Fruit fly (Drosophila melanogaster) whole organism, wandering third instar larva: ENCODE data around the gene pths.

Experiments used
- Abd-B ChIP-seq: fragments of >200 bp; optimal IDR thresholded peaks from 2 replicates; lab custom pipeline; 2017; ENCODE audit warnings: missing biosample characterization, missing genetic modification characterization
- CG32264 ChIP-seq: fragments of 200-800 bp; sonication (Bioruptor generic); optimal IDR thresholded peaks from 2 replicates; lab custom pipeline; 2016; ENCODE audit warnings: missing biosample characterization, missing genetic modification characterization
- CG9705 ChIP-seq: fragments of 200-800 bp; sonication (Bioruptor generic); optimal IDR thresholded peaks from 2 replicates; lab custom pipeline; 2018; ENCODE audit warnings: missing biosample characterization, mild to moderate bottlenecking, missing genetic modification characterization
- CrebA ChIP-seq: fragments of 200-800 bp; sonication (Bioruptor generic); optimal IDR thresholded peaks from 2 replicates; lab custom pipeline; 2016; ENCODE audit warnings: missing biosample characterization, mild to moderate bottlenecking, missing genetic modification characterization, borderline replicate concordance
- Dfd ChIP-seq: fragments of >200 bp; optimal IDR thresholded peaks from 2 replicates; lab custom pipeline; 2017; ENCODE audit warnings: missing biosample characterization, missing genetic modification characterization
- GATAd ChIP-seq: sonication (Bioruptor generic); optimal IDR thresholded peaks from 2 replicates; lab custom pipeline; 2016; ENCODE audit warnings: missing biosample characterization, missing genetic modification characterization
- HLH106 ChIP-seq: fragments of 200-800 bp; optimal IDR thresholded peaks from 3 replicates; lab custom pipeline; 2019; ENCODE audit warnings: missing biosample characterization, mild to moderate bottlenecking, missing genetic modification characterization, moderate library complexity
- Hnf4 ChIP-seq: fragments of 200-800 bp; sonication (Bioruptor generic); optimal IDR thresholded peaks from 2 replicates; lab custom pipeline; 2016; ENCODE audit warnings: missing biosample characterization, mild to moderate bottlenecking, missing genetic modification characterization
- Hr78 ChIP-seq: fragments of >200 bp; optimal IDR thresholded peaks from 2 replicates; lab custom pipeline; 2017; ENCODE audit warnings: missing biosample characterization, missing genetic modification characterization
- Jra ChIP-seq: sonication (Bioruptor generic); optimal IDR thresholded peaks from 2 replicates; lab custom pipeline; 2016; ENCODE audit warnings: missing biosample characterization, missing genetic modification characterization
- Myc ChIP-seq: fragments of >200 bp; optimal IDR thresholded peaks from 2 replicates; lab custom pipeline; 2017
- Rel ChIP-seq, 2 experiments: fragments of 200-800 bp; sonication (Bioruptor generic) in 1 of 2; optimal IDR thresholded peaks; 2 replicates in 1 of 2; 3 replicates in 1 of 2; lab custom pipeline; 2016 to 2019; ENCODE audit warnings: mild to moderate bottlenecking in 2 of 2, missing biosample characterization in 2 of 2, missing genetic modification characterization in 2 of 2, moderate library complexity in 1 of 2
- Vsx2 ChIP-seq: fragments of 200-300, 225-300 bp; sonication (Bioruptor generic); optimal IDR thresholded peaks from 2 replicates; lab custom pipeline; 2018; ENCODE audit warnings: missing biosample characterization, missing genetic modification characterization; ENCODE audit not compliant: partially characterized antibody
- br ChIP-seq: fragments of 200-800 bp; sonication (Bioruptor generic); optimal IDR thresholded peaks from 2 replicates; lab custom pipeline; 2016; ENCODE audit warnings: missing biosample characterization, missing genetic modification characterization
- brk ChIP-seq: fragments of 200-800 bp; sonication (Bioruptor generic); optimal IDR thresholded peaks from 2 replicates; lab custom pipeline; 2016; ENCODE audit warnings: missing biosample characterization, mild to moderate bottlenecking, missing genetic modification characterization
- dl ChIP-seq, 2 experiments: fragments of 175-275, 200-275 bp in 1 of 2; fragments of 200-275 bp in 1 of 2; sonication (Bioruptor generic); optimal IDR thresholded peaks; lab custom pipeline; 2018; ENCODE audit warnings: mild to moderate bottlenecking in 2 of 2, missing biosample characterization in 2 of 2, missing genetic modification characterization in 2 of 2, moderate library complexity in 2 of 2; ENCODE audit not compliant: partially characterized antibody in 2 of 2, insufficient read depth in 1 of 2
- ey ChIP-seq: fragments of 200-800 bp; sonication (Bioruptor generic); optimal IDR thresholded peaks from 2 replicates; lab custom pipeline; 2016; ENCODE audit warnings: missing biosample characterization, missing genetic modification characterization
- foxo ChIP-seq, 2 experiments: fragments of 200-800 bp; sonication (Bioruptor generic); optimal IDR thresholded peaks; 2 replicates in 1 of 2; 3 replicates in 1 of 2; lab custom pipeline; 2016 to 2017; ENCODE audit warnings: missing biosample characterization in 2 of 2, missing genetic modification characterization in 2 of 2
- fru ChIP-seq: fragments of 200-800 bp; sonication (Bioruptor generic); optimal IDR thresholded peaks from 3 replicates; lab custom pipeline; 2016; ENCODE audit warnings: missing biosample characterization, mild to moderate bottlenecking, missing genetic modification characterization
- jim ChIP-seq: fragments of 175-275, 200-325 bp; sonication (Bioruptor generic); optimal IDR thresholded peaks from 2 replicates; lab custom pipeline; 2016; ENCODE audit warnings: missing biosample characterization, mild to moderate bottlenecking, missing genetic modification characterization
- lola ChIP-seq: fragments of >200 bp; optimal IDR thresholded peaks from 2 replicates; lab custom pipeline; 2017; ENCODE audit warnings: missing biosample characterization, missing genetic modification characterization
- pan ChIP-seq: fragments of >200 bp; optimal IDR thresholded peaks from 2 replicates; lab custom pipeline; 2017
- psq ChIP-seq: fragments of 200-800 bp; sonication (Bioruptor generic); optimal IDR thresholded peaks from 3 replicates; lab custom pipeline; 2017; ENCODE audit warnings: missing biosample characterization, mild to moderate bottlenecking, missing genetic modification characterization, moderate library complexity
- sage ChIP-seq: fragments of 200-800 bp; sonication (Bioruptor generic); optimal IDR thresholded peaks from 2 replicates; lab custom pipeline; 2016; ENCODE audit warnings: missing biosample characterization, mild to moderate bottlenecking, missing genetic modification characterization
- sv ChIP-seq: fragments of 200-800 bp; sonication (Bioruptor generic); optimal IDR thresholded peaks from 3 replicates; lab custom pipeline; 2016; ENCODE audit warnings: missing biosample characterization, missing genetic modification characterization
- usp ChIP-seq: fragments of >200 bp; optimal IDR thresholded peaks from 2 replicates; lab custom pipeline; 2017; ENCODE audit warnings: missing biosample characterization, missing genetic modification characterization
- woc ChIP-seq: sonication (Bioruptor generic); optimal IDR thresholded peaks from 2 replicates; lab custom pipeline; 2016; ENCODE audit warnings: missing biosample characterization, mild to moderate bottlenecking, missing genetic modification characterization

Gene pths

dm6 chr2L:21169160-21169624, 26.2 kb downstream of the pths start:
- TF ChIP-seq Hnf4 (GFP tag; lab: Kevin White, UChicago) (no peak), Rel (GFP tag; optimal IDR thresholded peaks at IDR 0.05; lab: Kevin White, UChicago) (no peak), Rel (tag; optimal IDR thresholded peaks at IDR 0.05; lab: Kevin White, UChicago) (peak; percentile 76)

- no peak for TF ChIP-seq foxo (GFP tag; optimal IDR thresholded peaks at IDR 0.05; lab: Kevin White, UChicago)
- no peak for TF ChIP-seq Dfd
- no peak for TF ChIP-seq woc (GFP tag; lab: Kevin White, UChicago)
- no peak for TF ChIP-seq br (GFP tag; lab: Kevin White, UChicago)
- TF ChIP-seq Vsx2 (GFP tag; lab: Kevin White, UChicago), result no peak
- TF ChIP-seq CG32264 (GFP tag; lab: Kevin White, UChicago), result no peak
- TF ChIP-seq sv (GFP tag; lab: Kevin White, UChicago), result no peak
- no peak for TF ChIP-seq brk (GFP tag; lab: Kevin White, UChicago)
- no peak for TF ChIP-seq lola (GFP tag; lab: Kevin White, UChicago)
- TF ChIP-seq Jra (GFP tag; lab: Kevin White, UChicago), result no peak
- TF ChIP-seq GATAd (GFP tag; lab: Kevin White, UChicago), result no peak
- no peak for TF ChIP-seq psq
- TF ChIP-seq Rel (GFP tag; optimal IDR thresholded peaks at IDR 0.05; lab: Kevin White, UChicago), result no peak
- no peak for TF ChIP-seq Rel (tag; optimal IDR thresholded peaks at IDR 0.05; lab: Kevin White, UChicago)
- no peak for TF ChIP-seq dl (GFP tag; optimal IDR thresholded peaks at IDR 0.05; lab: Kevin White, UChicago; ENCODE audit: insufficient read depth in 1 of 2, partially characterized antibody in 2 of 2)
- TF ChIP-seq fru (GFP tag; lab: Kevin White, UChicago), result no peak
- TF ChIP-seq ey (GFP tag; lab: Kevin White, UChicago), result no peak
- TF ChIP-seq jim (GFP tag; lab: Kevin White, UChicago), result no peak
- TF ChIP-seq Hnf4 (GFP tag; lab: Kevin White, UChicago), result no peak
Observed at dm6 chr2L:21169863-21170262, 26.8 kb downstream of the pths start.

DNA sequence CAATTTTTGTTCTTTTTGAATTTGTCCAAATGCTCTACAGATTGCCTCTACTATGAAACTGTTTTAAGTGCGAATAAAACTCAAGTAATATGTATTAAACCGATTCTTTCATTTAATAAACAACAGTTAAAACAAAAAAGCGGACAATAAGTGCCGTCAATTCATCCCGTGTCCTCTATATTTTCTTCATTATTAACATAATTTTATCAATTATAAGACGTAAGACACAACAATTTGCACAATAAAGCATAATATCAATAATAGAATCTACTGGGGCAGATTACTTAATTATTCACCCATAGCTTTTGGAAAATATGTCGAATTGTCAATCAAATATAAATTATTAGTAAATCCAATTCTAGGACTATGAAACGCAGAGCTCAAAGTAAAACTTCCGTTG, 29.9 kb downstream of the pths start, which contains the start of gene CG31627:
CG31627 (plus strand) TSS at position 301 of the 400 bp plus-strand sequence.
- TF ChIP-seq Myc (lab: Kevin White, UChicago) (no peak), Vsx2 (GFP tag; lab: Kevin White, UChicago) (no peak), lola (GFP tag; lab: Kevin White, UChicago) (no peak), HLH106 (tag; lab: Kevin White, UChicago) (no peak), CG32264 (GFP tag; lab: Kevin White, UChicago) (no peak)

DNA sequence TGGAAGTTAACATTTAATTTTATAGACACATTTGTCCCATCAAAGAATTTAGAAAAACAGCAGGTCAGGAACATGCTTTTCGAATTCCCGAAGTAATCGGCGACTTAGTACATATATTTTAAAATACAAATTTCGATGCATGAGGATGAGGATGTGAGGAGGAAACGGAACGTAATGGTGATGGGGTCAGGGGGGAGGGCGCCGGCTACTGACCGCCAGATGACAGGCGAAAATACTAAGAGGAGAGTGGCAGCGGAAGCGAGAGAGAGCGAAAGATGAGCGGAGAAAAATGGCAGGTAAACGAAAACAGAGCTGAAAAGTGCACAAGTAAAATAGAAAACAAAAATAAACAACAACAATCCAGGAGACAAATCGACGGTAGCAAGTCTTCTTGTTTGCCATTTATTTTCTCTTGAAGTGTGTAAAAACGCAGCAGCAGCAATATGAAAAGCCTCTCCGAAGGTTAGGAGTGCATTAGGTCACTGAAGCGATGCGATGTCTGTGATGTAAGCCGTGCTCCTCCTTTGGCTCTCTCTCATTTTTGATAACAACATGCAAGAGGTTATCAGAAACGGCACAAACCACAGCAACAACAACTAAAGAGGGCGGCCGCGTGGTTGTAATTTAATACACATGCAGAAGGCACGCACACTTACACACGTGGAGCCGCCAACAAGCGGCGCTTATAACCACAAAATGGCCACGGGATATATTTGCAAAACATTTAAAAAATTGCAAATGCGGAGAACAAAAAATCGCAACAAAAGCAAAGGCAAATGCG, 35.6 kb downstream of the pths start:
- TF ChIP-seq Vsx2 (GFP tag; lab: Kevin White, UChicago) (peak; percentile 65), psq (peak; percentile 51), foxo (GFP tag; optimal IDR thresholded peaks at IDR 0.05; lab: Kevin White, UChicago) (no peak)

DNA sequence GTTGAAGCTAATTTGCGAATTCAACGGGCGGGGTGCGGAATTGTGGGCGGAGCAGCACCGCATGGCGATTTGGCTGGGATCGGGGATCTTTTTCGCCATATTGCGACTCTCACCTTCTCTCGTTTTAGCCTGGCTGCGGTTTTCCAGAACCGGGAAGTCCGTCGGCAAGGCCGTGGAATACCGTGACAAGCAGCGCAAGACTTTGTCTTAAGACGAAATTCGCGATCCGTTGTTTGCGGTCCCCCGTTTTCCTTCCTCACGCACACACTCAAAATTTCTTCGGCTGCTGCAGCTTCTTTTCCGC, 36.1 kb downstream of the pths start:
- TF ChIP-seq Rel (GFP tag; optimal IDR thresholded peaks at IDR 0.05; lab: Kevin White, UChicago) (no peak), Rel (tag; optimal IDR thresholded peaks at IDR 0.05; lab: Kevin White, UChicago) (peak; percentile 67), Jra (GFP tag; lab: Kevin White, UChicago) (no peak)
- TF ChIP-seq, all 38 proteins: peak for 1

DNA sequence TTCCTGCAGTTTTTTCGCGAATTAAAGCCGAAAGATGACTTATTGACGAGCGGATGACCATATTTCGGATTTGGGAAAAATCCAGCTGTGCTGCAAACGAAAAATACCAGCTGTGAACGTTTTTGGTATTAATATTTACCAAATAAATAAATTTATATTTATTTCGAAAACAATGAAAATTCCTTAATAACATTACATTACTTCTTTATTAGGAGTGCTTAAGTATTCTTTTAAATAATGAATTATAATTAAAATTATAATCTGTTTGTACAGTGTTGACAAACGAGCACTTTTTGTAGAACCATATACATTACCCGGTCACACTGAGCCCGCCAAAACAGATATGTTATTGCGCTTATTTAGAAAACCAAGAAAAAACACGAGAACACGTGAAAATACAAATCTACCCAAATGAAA, 36.6 kb downstream of the pths start, which contains the start of the genes bur and Mcm10:
bur (minus strand) TSS at position 69 of the 417 bp plus-strand sequence.
Mcm10 (plus strand) TSS at position 319 of the 417 bp plus-strand sequence.
- TF ChIP-seq jim (GFP tag; lab: Kevin White, UChicago), result no peak
- TF ChIP-seq fru (GFP tag; lab: Kevin White, UChicago), result no peak
- TF ChIP-seq Myc (lab: Kevin White, UChicago), result no peak
- TF ChIP-seq sv (GFP tag; lab: Kevin White, UChicago), result no peak
- TF ChIP-seq HLH106 (tag; lab: Kevin White, UChicago), result peak; percentile 7
- peak; percentile 33 for TF ChIP-seq sage (GFP tag; lab: Kevin White, UChicago)
- TF ChIP-seq ey (GFP tag; lab: Kevin White, UChicago), result no peak

dm6 chr2L:21187753-21188152, 44.7 kb downstream of the pths start:
- TF ChIP-seq Hnf4 (GFP tag; lab: Kevin White, UChicago), result no peak
- no peak for TF ChIP-seq psq
- TF ChIP-seq Hr78 (GFP tag; lab: Kevin White, UChicago), result no peak
- TF ChIP-seq lola (GFP tag; lab: Kevin White, UChicago), result no peak
- TF ChIP-seq sv (GFP tag; lab: Kevin White, UChicago), result no peak
- no peak for TF ChIP-seq CrebA
- TF ChIP-seq Abd-B (GFP tag; lab: Kevin White, UChicago), result no peak
- TF ChIP-seq brk (GFP tag; lab: Kevin White, UChicago), result no peak
- TF ChIP-seq GATAd (GFP tag; lab: Kevin White, UChicago), result no peak
- no peak for TF ChIP-seq CG9705 (GFP tag; lab: Kevin White, UChicago)
- TF ChIP-seq CG32264 (GFP tag; lab: Kevin White, UChicago), result no peak
- TF ChIP-seq pan (lab: Kevin White, UChicago), result no peak
- TF ChIP-seq jim (GFP tag; lab: Kevin White, UChicago), result no peak
- TF ChIP-seq usp (GFP tag; lab: Kevin White, UChicago), result no peak
